Fruit fly (Drosophila melanogaster) Kc167 (cell line): ENCODE measurements around the gene squ.

Experiments
- Sin3A ChIP-seq: fragments of >200 bp; optimal IDR thresholded peaks from 2 replicates; lab custom pipeline; 2018; ENCODE audit warnings: missing external identifiers
- insv ChIP-seq: fragments of >200 bp; optimal IDR thresholded peaks from 3 replicates; lab custom pipeline; 2018; ENCODE audit warnings: missing external identifiers
- psq ChIP-seq: fragments of >200 bp; optimal IDR thresholded peaks from 2 replicates; lab custom pipeline; 2017; ENCODE audit warnings: missing external identifiers

- TF ChIP-seq psq (lab: Kevin White, UChicago) (no peak), insv (lab: Kevin White, UChicago) (no peak), Sin3A (lab: Kevin White, UChicago) (no peak)
These were observed 30.4 kb downstream of the squ start for dm6 chr2L:16710234-16710633.
